Fruit fly (Drosophila melanogaster) whole organism, prepupa: ENCODE results near the gene CG31798.

Source experiments
- CG15336 ChIP-seq: fragments of 200-800 bp; sonication (Bioruptor generic); IDR thresholded peaks from 2 replicates; pipeline ENCODE4 v1.3.6; 2022; ENCODE audit warnings: missing biosample characterization, missing genetic modification characterization
- CG3032 ChIP-seq: fragments of 200-800 bp; optimal IDR thresholded peaks from 2 replicates; lab custom pipeline; 2019; ENCODE audit warnings: missing biosample characterization, mild to moderate bottlenecking, missing genetic modification characterization, moderate library complexity
- Eip75B ChIP-seq: fragments of 200-800 bp; sonication (Bioruptor generic); optimal IDR thresholded peaks from 3 replicates; lab custom pipeline; 2016; ENCODE audit warnings: missing biosample characterization, missing genetic modification characterization
- fkh ChIP-seq: fragments of 200-800 bp; sonication (Bioruptor generic); optimal IDR thresholded peaks from 3 replicates; lab custom pipeline; 2017; ENCODE audit warnings: missing biosample characterization, mild to moderate bottlenecking, missing genetic modification characterization, moderate library complexity

- peak; percentile 93 for TF ChIP-seq Eip75B
- TF ChIP-seq fkh (GFP tag; lab: Kevin White, UChicago): peak; percentile 79
- peak; percentile 89 for TF ChIP-seq CG3032 (tag; lab: Kevin White, UChicago)
- peak; percentile 96 for TF ChIP-seq CG15336 (GFP tag; lab: Robert Waterston, UW)
Observed at dm6 chr2L:19358017-19358471, 35.9 kb upstream of the CG31798 start.
